Worm (Caenorhabditis elegans): Measurements from ENCODE around the gene fli-1.

DNA sequence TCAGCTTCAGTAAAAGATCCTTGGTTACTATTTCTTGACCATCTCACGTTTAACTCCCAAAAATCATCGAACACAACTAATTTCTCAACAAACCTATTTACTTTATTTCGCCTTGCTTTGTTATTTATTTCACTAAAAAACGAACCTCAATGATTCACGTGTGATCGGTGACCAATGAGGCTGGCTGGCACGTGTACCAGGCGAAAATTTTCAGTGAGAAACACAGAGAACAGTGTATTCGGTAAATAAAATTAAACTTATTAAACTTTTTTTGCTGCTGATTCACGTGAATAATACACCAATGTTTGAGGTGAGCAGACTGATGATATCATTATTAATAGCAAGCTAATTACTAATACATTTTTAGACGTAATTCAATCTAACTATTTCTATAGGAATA lies 28.1 kb downstream of the fli-1 start:
- no peak for TF ChIP-seq tbx-8 (GFP tag; optimal IDR thresholded peaks at IDR 0.05)
- no peak for TF ChIP-seq blmp-1 (tag; optimal IDR thresholded peaks at IDR 0.05)
- no peak for TF ChIP-seq unc-62 (GFP tag; optimal IDR thresholded peaks at IDR 0.05)
- no peak for TF ChIP-seq snpc-4 (tag; optimal IDR thresholded peaks at IDR 0.05)
- TF ChIP-seq lin-13 (tag; optimal IDR thresholded peaks at IDR 0.05), result no peak
- no peak for TF ChIP-seq elt-1 (tag; optimal IDR thresholded peaks at IDR 0.05; ENCODE audit: borderline replicate concordance, insufficient read depth)
- TF ChIP-seq flh-1 (GFP tag; optimal IDR thresholded peaks at IDR 0.05), result no peak
- no peak for TF ChIP-seq drap-1 (GFP tag; optimal IDR thresholded peaks at IDR 0.05)
- no peak for TF ChIP-seq elt-3 (tag; optimal IDR thresholded peaks at IDR 0.05)
- TF ChIP-seq mep-1 (tag; optimal IDR thresholded peaks at IDR 0.05), result no peak
- TF ChIP-seq unc-120 (tag; optimal IDR thresholded peaks at IDR 0.05; ENCODE audit: poor library complexity, severe bottlenecking), result no peak
